Worm (Caenorhabditis elegans) whole organism, L1 larva: ENCODE measurements around the gene C06B3.6.
A peak's percentile ranks its signal among the peaks of the same experiment; 100 is the strongest.

Experiments
- C04F5.9 ChIP-seq: sonication (generic microtip); optimal IDR thresholded peaks from 2 replicates; lab custom pipeline; 2016; ENCODE audit warnings: missing genetic modification characterization, missing compliant biosample characterization
- C16A3.4 ChIP-seq: fragments of 150-350 bp; optimal IDR thresholded peaks from 2 replicates; lab custom pipeline; 2014; ENCODE audit warnings: missing biosample characterization, missing genetic modification characterization
- C34B4.2 ChIP-seq: sonication (generic microtip); optimal IDR thresholded peaks from 2 replicates; lab custom pipeline; 2017; ENCODE audit warnings: mild to moderate bottlenecking, missing genetic modification characterization, missing compliant biosample characterization
- F16B12.6 ChIP-seq: fragments of 150-350 bp; optimal IDR thresholded peaks from 2 replicates; lab custom pipeline; 2014; ENCODE audit warnings: missing biosample characterization, missing genetic modification characterization
- aha-1 ChIP-seq: fragments of 150-350 bp; optimal IDR thresholded peaks from 2 replicates; lab custom pipeline; 2014; ENCODE audit warnings: missing biosample characterization, missing genetic modification characterization
- ama-1 ChIP-seq: fragments of 150-350 bp; optimal IDR thresholded peaks from 2 replicates; lab custom pipeline; 2014
- blmp-1 ChIP-seq: fragments of 150-350 bp; optimal IDR thresholded peaks from 2 replicates; lab custom pipeline; 2014; ENCODE audit warnings: missing biosample characterization, missing genetic modification characterization
- ceh-63 ChIP-seq: fragments of 200-800 bp; sonication (Bioruptor generic); optimal IDR thresholded peaks from 2 replicates; lab custom pipeline; 2018; ENCODE audit warnings: mild to moderate bottlenecking, missing genetic modification characterization, missing compliant biosample characterization
- ceh-8 ChIP-seq: fragments of 200-800 bp; sonication (Bioruptor generic); optimal IDR thresholded peaks from 2 replicates; lab custom pipeline; 2018; ENCODE audit warnings: mild to moderate bottlenecking, missing genetic modification characterization, moderate library complexity, missing compliant biosample characterization
- ceh-82 ChIP-seq, 3 experiments: fragments of 150-350 bp in 1 of 3; sonication (generic microtip) in 2 of 3; optimal IDR thresholded peaks; 2 replicates each; lab custom pipeline; 2014 to 2017; ENCODE audit warnings: missing biosample characterization in 3 of 3, missing genetic modification characterization in 3 of 3
- ceh-88 ChIP-seq: fragments of 200-800 bp; sonication (Bioruptor generic); IDR thresholded peaks from 2 replicates; pipeline ENCODE4 v1.3.6; 2022; ENCODE audit warnings: missing genetic modification characterization, missing compliant biosample characterization
- ceh-90 ChIP-seq: sonication (generic microtip); optimal IDR thresholded peaks from 2 replicates; lab custom pipeline; 2016; ENCODE audit warnings: missing genetic modification characterization, missing compliant biosample characterization
- dpl-1 ChIP-seq, 3 experiments: fragments of 150-350 bp in 2 of 3; sonication (generic microtip) in 1 of 3; optimal IDR thresholded peaks; 2 replicates each; lab custom pipeline; 2014 to 2017; ENCODE audit warnings: missing biosample characterization in 3 of 3, missing genetic modification characterization in 3 of 3, missing genetic modification reagents in 3 of 3
- efl-3 ChIP-seq: fragments of 200-800 bp; sonication (Bioruptor generic); optimal IDR thresholded peaks from 2 replicates; lab custom pipeline; 2018; ENCODE audit warnings: mild to moderate bottlenecking, missing genetic modification characterization, missing compliant biosample characterization
- egl-13 ChIP-seq: sonication (generic microtip); optimal IDR thresholded peaks from 2 replicates; lab custom pipeline; 2016; ENCODE audit warnings: missing genotype, missing genetic modification reagents, missing genetic modification characterization, missing compliant biosample characterization
- egl-27 ChIP-seq, 2 experiments: fragments of 150-350 bp in 1 of 2; sonication (generic microtip); optimal IDR thresholded peaks; 3 replicates each; lab custom pipeline; 2017 to 2018; ENCODE audit warnings: missing biosample characterization in 2 of 2, missing genetic modification characterization in 2 of 2, missing genetic modification reagents in 2 of 2
- elt-2 ChIP-seq: sonication (generic microtip); optimal IDR thresholded peaks from 2 replicates; lab custom pipeline; 2016; ENCODE audit warnings: missing genetic modification characterization, mild to moderate bottlenecking, inconsistent platforms, missing compliant biosample characterization, missing genetic modification reagents
- elt-3 ChIP-seq, 6 experiments: fragments of 150-350 bp in 1 of 6; sonication (generic microtip); optimal IDR thresholded peaks; 2 replicates each; lab custom pipeline; 2017 to 2018; ENCODE audit warnings: missing biosample characterization in 6 of 6, missing genetic modification characterization in 6 of 6, inconsistent platforms in 1 of 6
- ets-5 ChIP-seq: fragments of 200-800 bp; sonication (Bioruptor generic); IDR thresholded peaks from 2 replicates; pipeline ENCODE4 v1.3.6; 2022; ENCODE audit warnings: missing genetic modification characterization, missing compliant biosample characterization
- fkh-10 ChIP-seq: sonication (generic microtip); optimal IDR thresholded peaks from 2 replicates; lab custom pipeline; 2017; ENCODE audit warnings: missing biosample characterization, missing genetic modification reagents, missing genetic modification characterization
- fkh-8 ChIP-seq: sonication (generic microtip); optimal IDR thresholded peaks from 2 replicates; lab custom pipeline; 2016; ENCODE audit warnings: mild to moderate bottlenecking, missing genetic modification characterization, missing compliant biosample characterization
- grh-1 ChIP-seq: fragments of 200-800 bp; sonication (Bioruptor generic); IDR thresholded peaks from 2 replicates; pipeline ENCODE4 v1.3.6; 2022; ENCODE audit warnings: missing genetic modification reagents, missing genetic modification characterization, missing compliant biosample characterization
- hlh-17 ChIP-seq: fragments of 200-800 bp; sonication (Bioruptor generic); optimal IDR thresholded peaks from 2 replicates; lab custom pipeline; 2018; ENCODE audit warnings: missing genetic modification characterization, mild to moderate bottlenecking, missing compliant biosample characterization, moderate library complexity, borderline replicate concordance
- hlh-4 ChIP-seq: sonication (generic microtip); optimal IDR thresholded peaks from 2 replicates; lab custom pipeline; 2016; ENCODE audit warnings: mild to moderate bottlenecking, missing genetic modification characterization, missing compliant biosample characterization
- hpl-2 ChIP-seq: fragments of 150-350 bp; optimal IDR thresholded peaks from 2 replicates; lab custom pipeline; 2014; ENCODE audit warnings: missing biosample characterization, missing genetic modification reagents, missing genetic modification characterization
- jun-1 ChIP-seq: fragments of 150-350 bp; optimal IDR thresholded peaks from 2 replicates; lab custom pipeline; 2014; ENCODE audit warnings: missing biosample characterization, missing genetic modification reagents, missing genetic modification characterization
- lin-14 ChIP-seq: fragments of 200-800 bp; sonication (Bioruptor generic); optimal IDR thresholded peaks from 2 replicates; lab custom pipeline; 2018; ENCODE audit warnings: mild to moderate bottlenecking, missing genetic modification characterization, moderate library complexity, missing compliant biosample characterization
- lin-35 ChIP-seq, 2 experiments: fragments of 150-350 bp; optimal IDR thresholded peaks; 2 replicates each; lab custom pipeline; 2014; ENCODE audit warnings: missing biosample characterization in 2 of 2, missing genetic modification characterization in 2 of 2, missing genetic modification reagents in 2 of 2
- lir-3 ChIP-seq: sonication (generic microtip); optimal IDR thresholded peaks from 2 replicates; lab custom pipeline; 2016; ENCODE audit warnings: mild to moderate bottlenecking, missing genetic modification characterization, moderate library complexity, missing compliant biosample characterization; ENCODE audit not compliant: poor library complexity
- mab-9 ChIP-seq: fragments of 200-800 bp; sonication (Bioruptor generic); IDR thresholded peaks from 2 replicates; pipeline ENCODE4 v1.3.6; 2022; ENCODE audit warnings: missing genetic modification reagents, missing genetic modification characterization, missing compliant biosample characterization
- mdl-1 ChIP-seq, 2 experiments: fragments of 150-350 bp; optimal IDR thresholded peaks; 2 replicates each; lab custom pipeline; 2014 to 2017; ENCODE audit warnings: missing biosample characterization in 2 of 2, missing genetic modification characterization in 2 of 2, inconsistent platforms in 1 of 2
- nhr-11 ChIP-seq: fragments of 150-350 bp; optimal IDR thresholded peaks from 2 replicates; lab custom pipeline; 2014; ENCODE audit warnings: missing biosample characterization, missing genetic modification characterization
- nhr-12 ChIP-seq: sonication (generic microtip); optimal IDR thresholded peaks from 2 replicates; lab custom pipeline; 2017; ENCODE audit warnings: missing biosample characterization, missing genetic modification characterization
- nhr-237 ChIP-seq: fragments of 150-350 bp; optimal IDR thresholded peaks from 2 replicates; lab custom pipeline; 2014; ENCODE audit warnings: missing biosample characterization, missing genetic modification characterization
- nhr-28 ChIP-seq: fragments of 150-350 bp; optimal IDR thresholded peaks from 2 replicates; lab custom pipeline; 2014; ENCODE audit warnings: missing biosample characterization, missing genetic modification characterization
- nhr-47 ChIP-seq: sonication (generic microtip); optimal IDR thresholded peaks from 2 replicates; lab custom pipeline; 2016; ENCODE audit warnings: mild to moderate bottlenecking, missing genetic modification characterization, moderate library complexity, missing compliant biosample characterization
- nhr-84 ChIP-seq: sonication (generic microtip); optimal IDR thresholded peaks from 2 replicates; lab custom pipeline; 2017; ENCODE audit warnings: missing biosample characterization, missing genetic modification characterization
- nhr-90 ChIP-seq: sonication (generic microtip); optimal IDR thresholded peaks from 2 replicates; lab custom pipeline; 2016; ENCODE audit warnings: mild to moderate bottlenecking, missing genetic modification characterization, missing compliant biosample characterization; ENCODE audit not compliant: poor library complexity
- snu-23 ChIP-seq: sonication (generic microtip); optimal IDR thresholded peaks from 2 replicates; lab custom pipeline; 2016; ENCODE audit warnings: missing genetic modification characterization, missing compliant biosample characterization
- sptf-1 ChIP-seq: fragments of 150-350 bp; optimal IDR thresholded peaks from 2 replicates; lab custom pipeline; 2014; ENCODE audit warnings: missing biosample characterization, missing genetic modification characterization
- tbx-2 ChIP-seq: sonication (generic microtip); optimal IDR thresholded peaks from 2 replicates; lab custom pipeline; 2016; ENCODE audit warnings: missing genetic modification characterization, missing compliant biosample characterization
- unc-130 ChIP-seq: fragments of 150-350 bp; optimal IDR thresholded peaks from 2 replicates; lab custom pipeline; 2017; ENCODE audit warnings: missing biosample characterization, missing genetic modification characterization, inconsistent platforms
- unc-30 ChIP-seq: sonication (generic microtip); optimal IDR thresholded peaks from 2 replicates; lab custom pipeline; 2017; ENCODE audit warnings: missing biosample characterization, missing genetic modification characterization
- unc-62 ChIP-seq: fragments of 150-350 bp; optimal IDR thresholded peaks from 2 replicates; lab custom pipeline; 2014; ENCODE audit warnings: missing biosample characterization, missing genetic modification reagents, missing genetic modification characterization
- unc-86 ChIP-seq: sonication (generic microtip); optimal IDR thresholded peaks from 2 replicates; lab custom pipeline; 2016; ENCODE audit warnings: missing genetic modification characterization, missing compliant biosample characterization
- unc-98 ChIP-seq: fragments of 200-800 bp; sonication (Bioruptor generic); IDR thresholded peaks from 2 replicates; pipeline ENCODE4 v1.3.6; 2022; ENCODE audit warnings: missing genetic modification characterization, missing compliant biosample characterization
- xbp-1 ChIP-seq: sonication (generic microtip); optimal IDR thresholded peaks from 2 replicates; lab custom pipeline; 2016; ENCODE audit warnings: missing genetic modification characterization, missing compliant biosample characterization
- zag-1 ChIP-seq: fragments of 150-350 bp; optimal IDR thresholded peaks from 2 replicates; lab custom pipeline; 2014; ENCODE audit warnings: missing biosample characterization, missing genetic modification characterization
- zip-4 ChIP-seq: fragments of 200-800 bp; sonication (Bioruptor generic); optimal IDR thresholded peaks from 2 replicates; lab custom pipeline; 2018; ENCODE audit warnings: mild to moderate bottlenecking, missing genetic modification characterization, moderate library complexity, missing compliant biosample characterization
- ztf-11 ChIP-seq, 2 experiments: sonication (generic microtip); optimal IDR thresholded peaks; 2 replicates each; lab custom pipeline; 2016 to 2017; ENCODE audit warnings: missing genetic modification characterization in 2 of 2, missing biosample characterization in 1 of 2, missing compliant biosample characterization in 1 of 2
- ztf-4 ChIP-seq: fragments of 150-350 bp; optimal IDR thresholded peaks from 2 replicates; lab custom pipeline; 2014; ENCODE audit warnings: missing biosample characterization, missing genetic modification characterization

The C06B3.6 gene

DNA sequence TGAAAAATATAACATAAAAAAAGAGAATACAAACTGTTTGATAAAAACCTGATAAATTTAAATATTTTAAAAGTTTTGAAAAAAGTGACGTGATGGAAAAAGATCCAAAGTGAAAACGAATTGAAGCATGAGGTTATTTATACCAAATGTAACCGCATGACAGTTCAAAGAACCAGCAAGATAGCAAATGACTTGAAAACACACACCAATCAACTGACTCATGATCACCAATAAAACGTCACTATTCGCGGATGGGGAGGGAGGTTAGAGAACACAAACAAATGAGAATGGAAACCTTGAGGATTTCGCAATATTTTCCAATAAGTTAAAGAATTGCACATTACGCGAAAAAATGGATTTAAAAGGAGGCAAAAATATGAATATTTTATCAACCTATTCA, 633 bp upstream of the C06B3.6 start, which contains the start of gene C06B3.7 (continued):
- TF ChIP-seq unc-30 (tag; lab: Kevin White, UChicago) (no peak), lin-35 (GFP tag; optimal IDR thresholded peaks at IDR 0.05; lab: Kevin White, UChicago) (peak; percentile 64 to 90), fkh-8 (tag; lab: Kevin White, UChicago) (peak; percentile 90), hpl-2 (GFP tag; lab: Kevin White, UChicago) (no peak), elt-2 (peak; percentile 85), mab-9 (GFP tag; lab: Robert Waterston, UW) (no peak), blmp-1 (tag; lab: Kevin White, UChicago) (peak; percentile 89), grh-1 (GFP tag; lab: Robert Waterston, UW) (no peak), ztf-4 (peak; percentile 81), xbp-1 (tag; lab: Kevin White, UChicago) (peak; percentile 89), unc-130 (peak; percentile 96), ama-1 (lab: Kevin White, UChicago) (peak; percentile 66), unc-62 (no peak), nhr-47 (tag; lab: Kevin White, UChicago) (peak; percentile 83), egl-13 (tag; lab: Kevin White, UChicago) (no peak), sptf-1 (tag; lab: Kevin White, UChicago) (no peak), egl-27 (tag; optimal IDR thresholded peaks at IDR 0.05; lab: Kevin White, UChicago) (no peak), unc-98 (GFP tag; lab: Robert Waterston, UW) (no peak), ceh-8 (no peak), nhr-11 (peak; percentile 55), dpl-1 (GFP tag; optimal IDR thresholded peaks at IDR 0.05; lab: Kevin White, UChicago) (peak; percentile 45 to 54 (median 52)), C04F5.9 (tag; lab: Kevin White, UChicago) (peak; percentile 55), nhr-84 (no peak), nhr-237 (peak; percentile 53), ets-5 (GFP tag; lab: Robert Waterston, UW) (no peak), ceh-90 (tag; lab: Kevin White, UChicago) (peak; percentile 26), ceh-88 (peak; percentile 33; the same call in 1 of the 2 replicates), efl-3 (no peak), ceh-63 (GFP tag; lab: Kevin White, UChicago) (no peak), fkh-10 (GFP tag; lab: Kevin White, UChicago) (no peak), unc-86 (tag; lab: Kevin White, UChicago) (no peak), aha-1 (tag; lab: Kevin White, UChicago) (peak; percentile 10)

DNA sequence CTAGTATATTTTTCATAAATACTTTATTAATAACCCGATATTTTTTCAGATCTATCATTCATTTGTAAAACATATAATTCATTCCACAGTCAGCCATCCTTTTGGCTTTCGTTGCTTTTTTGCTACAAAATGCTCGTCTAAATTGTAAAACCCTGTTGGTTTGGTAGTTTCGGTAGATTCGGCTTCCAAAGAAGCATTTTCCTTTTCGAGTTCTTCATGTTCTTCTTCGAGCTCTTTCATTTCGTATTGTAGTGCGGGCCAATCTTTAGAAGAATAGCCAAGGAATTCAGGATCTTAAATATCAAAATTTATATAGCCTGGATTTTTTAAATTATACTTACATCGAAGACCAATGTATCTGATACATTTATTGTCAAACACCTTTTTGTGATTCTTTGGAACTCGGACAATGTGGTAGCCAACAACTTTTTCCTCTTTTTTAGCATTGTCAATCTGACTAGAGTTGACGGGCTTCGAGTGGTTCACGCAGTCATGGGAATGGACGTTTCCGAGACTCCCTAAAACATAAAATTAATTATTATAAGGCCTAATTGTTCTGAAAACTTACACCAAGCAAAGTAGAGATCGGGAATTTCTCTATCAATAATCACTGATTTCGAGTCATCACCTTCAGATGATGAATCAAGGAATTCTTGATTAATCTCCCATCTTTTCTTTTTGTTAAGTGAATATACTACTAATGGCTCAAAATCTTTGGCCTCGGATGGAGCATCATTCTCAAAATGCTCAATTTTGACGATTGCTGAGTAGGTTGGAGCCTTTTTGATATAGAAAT, 449 bp downstream of the C06B3.6 start:
- TF ChIP-seq ztf-4 (no peak), C34B4.2 (no peak), ztf-11 (tag; optimal IDR thresholded peaks at IDR 0.05; lab: Kevin White, UChicago) (no peak), nhr-12 (no peak), nhr-237 (no peak), mdl-1 (tag; optimal IDR thresholded peaks at IDR 0.05; lab: Kevin White, UChicago) (no peak), hlh-17 (GFP tag; lab: Kevin White, UChicago) (no peak), zag-1 (tag; lab: Kevin White, UChicago) (no peak), C04F5.9 (tag; lab: Kevin White, UChicago) (no peak), zip-4 (GFP tag; lab: Kevin White, UChicago) (no peak), lin-35 (GFP tag; optimal IDR thresholded peaks at IDR 0.05; lab: Kevin White, UChicago) (no peak), nhr-90 (tag; lab: Kevin White, UChicago) (no peak), fkh-8 (tag; lab: Kevin White, UChicago) (no peak), hpl-2 (GFP tag; lab: Kevin White, UChicago) (no peak), C16A3.4 (no peak), lir-3 (tag; lab: Kevin White, UChicago) (peak; percentile 17), tbx-2 (tag; lab: Kevin White, UChicago) (no peak), ama-1 (lab: Kevin White, UChicago) (peak; percentile 12), jun-1 (tag; lab: Kevin White, UChicago) (no peak), ceh-82 (tag; optimal IDR thresholded peaks at IDR 0.05; lab: Kevin White, UChicago) (no peak), lin-14 (GFP tag; lab: Kevin White, UChicago) (no peak), elt-3 (tag; optimal IDR thresholded peaks at IDR 0.05; lab: Kevin White, UChicago) (peak in 1 of 6 experiments; percentile 6), snu-23 (no peak), nhr-28 (tag; lab: Kevin White, UChicago) (no peak), F16B12.6 (tag; lab: Kevin White, UChicago) (no peak), hlh-4 (tag; lab: Kevin White, UChicago) (no peak)
